Worm (Caenorhabditis elegans): ENCODE data around the gene pdr-1.

pdr-1 gene

ce11 chrIII:13779360-13780093 lies 8.2 kb downstream of the pdr-1 start:
- TF ChIP-seq peb-1 (tag; optimal IDR thresholded peaks at IDR 0.05) (peak; percentile 63), nhr-12 (tag; optimal IDR thresholded peaks at IDR 0.05) (peak; percentile 3), dmd-4 (tag; optimal IDR thresholded peaks at IDR 0.05) (no peak)

- TF ChIP-seq nhr-23 (tag; optimal IDR thresholded peaks at IDR 0.05) (peak; percentile 85), skn-1 (tag; optimal IDR thresholded peaks at IDR 0.05) (no peak)
Observed at ce11 chrIII:13780199-13780706, 8.9 kb downstream of the pdr-1 start, which contains the start of gene pot-3. Gene pot-3 (plus strand): TSS chrIII:13780215.
